Fruit fly (Drosophila melanogaster): Measurements from ENCODE around the gene Mur11Da.

Gene Mur11Da

dm6 chrX:12947670-12948069, 20.0 kb upstream of the Mur11Da start (continued):
- TF ChIP-seq D19A (tag; optimal IDR thresholded peaks at IDR 0.05): no peak
- TF ChIP-seq CG6765 (GFP tag; optimal IDR thresholded peaks at IDR 0.05): no peak
- TF ChIP-seq Bteb2 (GFP tag; optimal IDR thresholded peaks at IDR 0.05): no peak
- no peak for TF ChIP-seq BEAF-32 (GFP tag; optimal IDR thresholded peaks at IDR 0.05)
- TF ChIP-seq odd (GFP tag; optimal IDR thresholded peaks at IDR 0.05): peak; percentile 17
- TF ChIP-seq peb (GFP tag; IDR thresholded peaks at IDR 0.05): no peak
- no peak for TF ChIP-seq HmgZ (tag; optimal IDR thresholded peaks at IDR 0.05)
- TF ChIP-seq CG4854 (GFP tag; optimal IDR thresholded peaks at IDR 0.05): no peak
- TF ChIP-seq Abd-B (GFP tag; optimal IDR thresholded peaks at IDR 0.05): no peak
- no peak for TF ChIP-seq gcm2 (GFP tag; optimal IDR thresholded peaks at IDR 0.05)
- no peak for TF ChIP-seq Xrp1 (GFP tag; IDR thresholded peaks at IDR 0.05)
- no peak for TF ChIP-seq nerfin-2 (GFP tag; IDR thresholded peaks at IDR 0.05; ENCODE audit: partially characterized antibody)
- TF ChIP-seq CG15696 (tag; optimal IDR thresholded peaks at IDR 0.05): no peak
- no peak for TF ChIP-seq CG10565 (GFP tag; optimal IDR thresholded peaks at IDR 0.05)
- peak; percentile 22 for TF ChIP-seq CG10209 (GFP tag; optimal IDR thresholded peaks at IDR 0.05)
- TF ChIP-seq eyg (GFP tag; optimal IDR thresholded peaks at IDR 0.05): no peak
- no peak for TF ChIP-seq ken (GFP tag; IDR thresholded peaks at IDR 0.05)
- no peak for TF ChIP-seq Sin3A (optimal IDR thresholded peaks at IDR 0.05)
- no peak for TF ChIP-seq Side (GFP tag; optimal IDR thresholded peaks at IDR 0.05)
- no peak for TF ChIP-seq Scr (GFP tag; IDR thresholded peaks at IDR 0.05; ENCODE audit: partially characterized antibody)
- TF ChIP-seq sens-2 (GFP tag; IDR thresholded peaks at IDR 0.05): no peak
- no peak for TF ChIP-seq CG1647 (GFP tag; optimal IDR thresholded peaks at IDR 0.05)
- TF ChIP-seq usp (GFP tag; optimal IDR thresholded peaks at IDR 0.05): no peak
- no peak for TF ChIP-seq gt (GFP tag; IDR thresholded peaks at IDR 0.05)
- TF ChIP-seq CG17802 (tag; optimal IDR thresholded peaks at IDR 0.05): no peak
- TF ChIP-seq Atf-2 (GFP tag; optimal IDR thresholded peaks at IDR 0.05): no peak
- TF ChIP-seq CG17359 (tag; optimal IDR thresholded peaks at IDR 0.05): peak; percentile 28
- TF ChIP-seq crol (GFP tag; IDR thresholded peaks at IDR 0.05): no peak
- TF ChIP-seq CG11085 (GFP tag; IDR thresholded peaks at IDR 0.05): no peak
- TF ChIP-seq E2f1 (GFP tag; IDR thresholded peaks at IDR 0.05): no peak
- no peak for TF ChIP-seq CG11093 (GFP tag; IDR thresholded peaks at IDR 0.05)
- TF ChIP-seq CG5180 (GFP tag; optimal IDR thresholded peaks at IDR 0.05): no peak
- TF ChIP-seq bowl (GFP tag; IDR thresholded peaks at IDR 0.05): no peak
- no peak for TF ChIP-seq hbn (GFP tag; IDR thresholded peaks at IDR 0.05; ENCODE audit: partially characterized antibody)
- no peak for TF ChIP-seq CG7556 (GFP tag; optimal IDR thresholded peaks at IDR 0.05)
- peak; percentile 30 for TF ChIP-seq CG18619 (GFP tag; optimal IDR thresholded peaks at IDR 0.05)
- TF ChIP-seq tna (GFP tag; IDR thresholded peaks at IDR 0.05; ENCODE audit: partially characterized antibody): no peak
- peak; percentile 24 for TF ChIP-seq CG4424 (GFP tag; optimal IDR thresholded peaks at IDR 0.05)
- TF ChIP-seq ems (GFP tag; optimal IDR thresholded peaks at IDR 0.05): no peak
- no peak for TF ChIP-seq Dll (GFP tag; IDR thresholded peaks at IDR 0.05; ENCODE audit: partially characterized antibody)
- TF ChIP-seq Jarid2 (GFP tag; optimal IDR thresholded peaks at IDR 0.05): no peak
- no peak for TF ChIP-seq B-H2 (GFP tag; optimal IDR thresholded peaks at IDR 0.05)
- no peak for TF ChIP-seq croc (GFP tag; conservative IDR thresholded peaks at IDR 0.05)
- no peak for TF ChIP-seq HmgD (GFP tag; optimal IDR thresholded peaks at IDR 0.05)
- TF ChIP-seq gfzf (GFP tag; optimal IDR thresholded peaks at IDR 0.05): no peak
- TF ChIP-seq cato (GFP tag; optimal IDR thresholded peaks at IDR 0.05; ENCODE audit: borderline replicate concordance): no peak
- TF ChIP-seq TFAM (GFP tag; optimal IDR thresholded peaks at IDR 0.05): no peak
- no peak for TF ChIP-seq CG17186 (GFP tag; optimal IDR thresholded peaks at IDR 0.05)
- TF ChIP-seq CG7963 (GFP tag; IDR thresholded peaks at IDR 0.05; ENCODE audit: partially characterized antibody): no peak
- no peak for TF ChIP-seq Camta (GFP tag; optimal IDR thresholded peaks at IDR 0.05)
- no peak for TF ChIP-seq CG8281 (tag; optimal IDR thresholded peaks at IDR 0.05)
- TF ChIP-seq CG17912 (GFP tag; optimal IDR thresholded peaks at IDR 0.05): no peak
